Fruit fly (Drosophila melanogaster) ovary, adult (tissue): ENCODE measurements around the gene CG3097.

Experiments used
- CG17801 ChIP-seq: fragments of 200-800 bp; optimal IDR thresholded peaks from 2 replicates; lab custom pipeline; 2019; ENCODE audit warnings: missing biosample characterization, mild to moderate bottlenecking, missing genetic modification characterization, moderate library complexity; ENCODE audit not compliant: partially characterized antibody

Gene CG3097

DNA sequence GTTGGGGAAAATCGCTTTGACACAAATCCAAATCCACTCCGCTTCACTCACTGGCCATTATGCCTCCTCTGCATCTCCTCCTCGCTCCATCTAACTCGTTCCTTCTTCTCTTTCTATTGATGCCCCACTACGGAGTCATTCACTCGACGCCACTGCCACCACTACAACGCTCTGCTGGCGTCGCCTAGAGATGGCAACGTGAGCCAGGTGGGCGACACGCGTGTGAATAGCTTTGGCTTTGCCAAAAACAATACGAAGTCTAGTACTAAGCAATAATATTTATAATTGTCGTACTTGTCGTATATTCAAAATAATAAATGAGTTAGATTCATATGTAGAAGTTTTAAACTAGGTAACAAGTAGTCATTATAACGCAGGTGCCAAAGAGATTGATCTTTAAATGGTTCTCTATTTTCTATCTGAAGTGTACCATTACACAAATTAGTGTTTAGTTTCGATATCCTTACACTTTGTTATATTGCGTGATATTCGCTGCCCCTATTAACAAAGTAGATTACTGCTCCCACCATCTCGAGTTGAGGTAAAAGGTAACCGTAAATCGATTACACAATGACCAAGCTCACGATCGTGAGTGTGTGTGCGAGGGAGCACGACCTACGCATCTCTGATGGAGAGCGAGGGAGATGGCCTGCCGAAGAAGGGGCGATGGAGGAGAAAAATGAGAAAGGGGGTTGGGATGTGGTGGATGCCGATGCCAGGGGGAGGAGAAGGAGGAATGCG is 25.4 kb downstream of the CG3097 start:
- TF ChIP-seq CG17801 (GFP tag; lab: Kevin White, UChicago): no peak

DNA sequence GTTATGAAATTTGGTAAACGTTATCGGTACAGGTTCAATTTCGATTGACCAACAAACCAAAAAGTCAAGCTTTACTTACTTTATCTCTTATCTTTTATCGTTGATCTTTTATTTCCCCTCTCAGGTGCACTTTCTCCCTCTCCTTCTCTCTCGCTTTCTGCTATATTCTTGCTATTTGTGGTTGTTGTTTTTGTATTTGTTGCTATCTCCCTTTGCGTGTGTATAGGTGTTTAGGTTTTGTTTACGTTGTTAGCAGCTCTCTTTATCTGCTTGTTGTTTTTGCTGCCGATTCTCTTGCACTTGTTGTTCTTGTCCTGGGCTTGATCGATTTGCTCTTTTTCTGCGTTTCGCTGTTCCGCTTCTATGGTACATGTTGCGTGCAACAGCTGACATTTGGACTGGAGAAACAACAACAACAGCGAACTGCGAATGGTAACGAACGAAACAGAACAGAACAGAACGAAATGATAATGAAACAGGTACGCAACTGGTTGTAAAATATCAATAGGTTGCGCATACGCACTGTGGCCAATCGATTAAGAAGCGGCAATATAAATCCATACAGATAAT is 26.2 kb downstream of the CG3097 start:
- no peak for TF ChIP-seq CG17801 (GFP tag; lab: Kevin White, UChicago)

DNA sequence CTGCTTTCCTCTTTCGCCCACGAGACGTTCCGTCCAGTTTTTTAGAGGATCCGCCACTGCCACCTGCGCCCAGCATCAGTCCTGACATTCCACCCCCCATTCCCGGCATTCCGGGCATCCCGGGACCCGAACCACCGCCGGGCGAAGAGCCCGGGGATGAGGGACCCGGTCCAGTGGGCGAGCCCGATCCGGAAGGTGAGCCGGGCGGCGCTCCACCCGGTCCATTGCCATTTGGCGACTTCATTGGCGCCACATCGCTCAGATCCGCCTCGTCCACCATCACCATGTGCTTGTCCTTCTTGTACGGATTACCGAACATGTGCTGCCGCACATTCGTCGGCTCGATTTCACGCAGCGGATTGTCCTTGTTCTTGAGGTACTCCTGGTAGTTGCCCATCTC is 29.0 kb downstream of the CG3097 start:
- TF ChIP-seq CG17801 (GFP tag; lab: Kevin White, UChicago): no peak

DNA sequence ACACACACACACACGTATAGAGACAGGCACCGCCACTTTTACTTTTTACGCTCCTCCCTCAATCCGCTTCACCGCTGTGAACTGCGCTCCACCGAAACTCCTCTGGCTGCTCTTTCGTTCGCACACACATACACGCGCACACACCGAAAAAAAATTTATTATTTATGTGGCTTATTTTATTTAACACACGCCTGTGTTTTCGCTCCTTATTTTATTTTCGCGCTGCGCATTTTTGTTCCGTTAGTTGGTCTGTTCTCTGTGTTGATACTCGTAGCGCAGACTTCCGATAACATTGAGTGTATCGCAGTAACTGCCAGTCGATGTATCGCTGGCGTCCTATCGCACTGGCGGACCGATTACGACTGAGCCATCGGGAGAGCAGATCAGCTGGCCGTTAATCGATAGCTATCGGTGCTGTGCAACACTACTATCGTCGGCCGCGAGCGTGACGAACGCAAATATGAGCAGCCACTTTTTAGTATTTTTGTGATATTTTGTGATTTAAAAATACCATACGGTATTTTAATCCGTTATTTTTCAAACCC is 32.8 kb downstream of the CG3097 start, which contains the start of gene Snx27:
Snx27 (minus strand) TSS at position 356 of the 545 bp plus-strand sequence.
- peak; percentile 76 for TF ChIP-seq CG17801 (GFP tag; lab: Kevin White, UChicago)

DNA sequence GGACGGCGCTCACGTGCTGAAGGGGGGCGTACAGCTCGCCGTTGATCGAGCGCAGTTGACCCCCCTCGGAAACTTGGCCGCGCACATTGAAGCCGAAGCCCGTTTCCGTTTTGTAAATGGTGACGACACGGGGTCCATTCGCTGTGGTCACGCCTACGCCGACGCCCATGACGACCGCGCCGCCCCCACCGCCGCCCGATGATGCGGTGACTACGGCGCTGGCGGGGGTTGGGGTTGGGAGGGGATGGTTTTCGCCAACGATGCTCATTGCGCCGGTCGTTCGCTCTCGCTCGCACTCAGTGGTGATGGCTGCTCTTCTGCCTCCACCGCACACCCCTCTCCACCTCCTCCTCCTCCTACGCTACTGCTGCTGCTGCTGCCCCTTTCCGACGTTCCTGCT is 33.4 kb downstream of the CG3097 start:
- TF ChIP-seq CG17801 (GFP tag; lab: Kevin White, UChicago): no peak

DNA sequence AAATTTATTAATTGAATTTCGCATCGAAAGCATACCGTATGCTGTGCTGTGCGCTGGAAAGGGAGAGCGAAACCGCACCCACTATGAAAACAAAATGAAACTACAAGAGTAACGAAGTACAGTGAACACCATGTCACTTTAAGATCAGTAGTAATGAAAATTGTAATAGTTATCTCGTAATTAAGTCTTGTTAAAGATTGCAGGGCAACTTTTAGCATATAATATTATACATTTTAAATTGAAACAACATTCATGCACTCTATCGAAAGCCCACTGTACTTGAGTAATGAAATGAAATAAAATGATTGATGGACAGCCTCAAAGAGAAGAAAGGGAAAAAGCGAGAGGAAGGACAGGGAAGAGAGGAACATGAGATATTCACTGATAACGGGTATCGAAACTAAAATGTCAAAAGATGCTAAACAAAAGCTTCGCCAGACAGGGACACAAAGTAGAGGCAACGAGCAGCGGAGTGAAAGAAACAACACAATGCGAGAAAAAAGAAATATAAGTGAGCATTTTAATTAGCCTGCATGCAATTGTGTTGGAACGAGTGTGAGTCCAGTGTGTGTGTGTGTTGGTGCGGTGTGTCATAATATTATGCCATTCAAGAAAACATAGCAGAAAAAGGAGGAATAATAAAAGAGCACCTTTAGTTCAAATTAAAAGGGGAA is 35.2 kb downstream of the CG3097 start:
- TF ChIP-seq CG17801 (GFP tag; lab: Kevin White, UChicago): peak; percentile 97

DNA sequence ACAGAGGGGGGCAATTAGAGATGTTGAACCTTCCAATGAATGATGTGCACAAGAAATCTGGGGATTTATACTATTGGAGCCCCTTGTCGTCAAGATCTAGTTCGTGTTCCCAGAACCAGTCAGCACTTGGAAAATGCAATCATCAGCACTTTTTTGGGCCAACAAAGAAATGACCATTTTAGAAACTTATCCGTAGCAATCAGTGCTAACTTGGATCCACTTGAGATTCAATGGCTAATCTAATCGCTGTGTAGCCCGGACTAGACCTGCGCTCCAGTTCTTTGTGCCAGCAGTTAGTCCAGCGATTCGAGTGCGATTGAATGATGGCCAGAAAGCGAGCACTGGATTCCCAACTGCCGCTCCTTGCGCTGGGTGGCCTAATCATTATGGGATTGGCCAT is 38.1 kb downstream of the CG3097 start, which contains the start of gene CG15773:
CG15773 (plus strand) TSS at position 301 of the 400 bp plus-strand sequence.
- no peak for TF ChIP-seq CG17801 (GFP tag; lab: Kevin White, UChicago)

DNA sequence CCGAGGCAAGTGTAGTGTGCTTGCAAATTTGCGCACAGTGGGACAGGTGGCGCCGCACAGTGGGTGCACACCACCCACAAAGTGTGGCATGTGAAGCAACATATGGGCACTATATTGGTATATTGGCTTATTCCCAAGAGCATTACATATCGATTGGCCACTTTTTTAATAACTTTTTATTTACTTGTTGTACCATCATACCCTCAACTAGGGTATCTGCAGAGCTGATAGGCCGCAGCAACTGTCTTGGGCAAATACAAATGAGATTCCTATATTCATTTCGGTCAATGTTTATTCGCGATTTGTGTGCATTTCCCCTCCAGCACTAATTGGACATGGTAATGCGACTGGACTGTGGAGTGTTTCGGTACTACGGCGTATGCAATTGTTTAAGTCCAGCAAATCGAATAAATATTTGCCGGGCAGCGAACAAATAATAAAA is 45.8 kb downstream of the CG3097 start:
- TF ChIP-seq CG17801 (GFP tag; lab: Kevin White, UChicago): no peak

DNA sequence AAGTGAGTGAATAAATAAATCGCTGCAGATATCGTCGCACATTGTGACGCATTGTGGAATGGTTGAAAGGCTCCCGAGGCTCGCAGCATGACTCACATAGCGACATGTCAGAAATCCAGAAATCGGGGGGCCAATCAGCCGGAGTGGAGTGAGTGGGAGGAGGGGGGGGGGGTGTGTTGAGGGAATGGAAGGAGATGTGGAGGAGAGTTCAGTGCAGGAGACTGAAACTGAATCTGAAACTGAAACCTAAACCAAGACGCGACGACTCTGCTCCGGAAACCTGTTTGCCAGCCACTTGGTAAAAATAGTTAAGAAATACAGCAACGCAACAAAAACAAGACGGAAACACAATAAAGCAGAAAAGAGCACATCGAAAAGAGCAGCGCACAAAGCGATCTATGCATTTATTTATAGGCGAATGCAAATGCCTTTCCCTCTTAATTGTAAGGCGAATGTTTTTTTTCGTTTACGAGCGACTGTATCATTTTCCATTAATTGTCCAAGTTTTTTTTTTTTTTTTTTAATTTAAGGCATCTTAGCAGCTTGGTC is 46.4 kb downstream of the CG3097 start:
- no peak for TF ChIP-seq CG17801 (GFP tag; lab: Kevin White, UChicago)

DNA sequence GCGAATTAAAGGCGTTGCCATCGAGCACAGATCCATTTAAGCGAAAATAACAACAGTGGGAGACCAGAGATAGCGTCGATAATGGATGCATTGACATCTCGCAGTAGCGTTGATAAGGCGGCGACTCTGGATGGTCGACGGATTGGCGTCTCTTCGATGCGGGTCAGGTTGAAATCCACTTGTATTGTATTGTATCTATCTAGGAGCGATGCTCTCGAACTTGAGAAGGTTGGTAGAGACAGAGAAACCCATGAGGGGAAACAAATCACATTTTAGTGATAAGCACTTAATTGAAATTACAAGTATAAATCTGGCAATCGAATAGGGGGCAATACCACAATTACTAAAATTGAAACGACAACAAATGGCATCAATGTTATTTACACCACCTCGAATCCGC is 47.0 kb downstream of the CG3097 start:
- TF ChIP-seq CG17801 (GFP tag; lab: Kevin White, UChicago): no peak

DNA sequence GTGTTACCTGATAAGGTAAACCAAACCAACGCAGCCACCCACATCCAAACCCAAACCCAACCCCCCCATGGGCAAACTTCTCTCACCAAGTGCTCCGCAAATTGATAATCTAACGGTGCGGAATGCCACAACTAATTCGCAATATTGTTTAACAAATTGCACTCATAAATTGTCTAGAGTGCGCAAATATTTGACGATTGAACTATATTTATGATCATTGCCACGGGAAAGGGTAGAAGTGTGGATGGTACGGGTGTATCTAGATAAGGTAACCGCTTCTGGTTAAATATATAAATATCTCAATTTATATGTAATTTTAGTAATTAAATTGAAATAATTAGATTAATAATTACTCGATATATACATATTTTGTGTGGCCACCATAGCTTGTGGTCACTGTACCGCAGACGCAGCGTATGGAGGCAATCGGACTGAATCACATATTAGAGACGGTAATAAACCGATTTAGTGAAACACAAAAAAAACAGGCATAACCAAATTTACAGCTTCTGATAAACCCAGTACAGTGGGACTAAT is 52.0 kb downstream of the CG3097 start:
- TF ChIP-seq CG17801 (GFP tag; lab: Kevin White, UChicago): peak; percentile 72

DNA sequence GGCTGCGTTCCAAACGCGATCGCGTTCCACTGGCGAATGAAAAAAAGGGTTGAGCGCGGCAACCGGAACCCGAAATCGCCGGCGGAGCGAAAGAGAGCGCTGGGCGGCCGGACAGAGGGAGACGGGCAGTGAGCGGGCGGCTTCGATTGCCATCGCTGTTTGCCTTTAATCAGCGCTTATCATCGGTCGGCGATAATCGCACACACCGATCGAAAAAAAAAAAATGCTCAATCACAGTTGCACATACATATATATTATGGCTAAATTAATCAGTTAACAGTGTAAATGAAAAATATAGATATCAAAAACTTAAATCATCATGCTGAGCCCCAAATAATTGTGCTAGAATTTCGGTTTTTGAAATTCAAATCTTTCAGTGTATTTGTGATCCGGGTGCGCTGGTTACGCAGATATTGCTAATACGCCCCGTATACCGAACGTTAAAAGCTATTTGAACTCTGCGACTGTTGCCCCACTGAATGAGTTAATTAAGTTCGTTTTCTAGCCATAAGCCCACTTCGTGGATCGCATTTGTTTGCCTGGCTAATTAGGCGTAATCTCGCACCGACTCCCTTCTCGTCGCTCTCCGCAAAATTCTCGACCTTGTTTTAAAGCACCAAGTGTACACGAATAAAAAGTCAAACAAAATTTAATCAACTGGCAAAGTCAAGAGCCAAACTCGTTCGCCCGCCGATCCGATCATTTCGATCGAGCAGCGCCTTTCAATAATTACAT is 52.7 kb downstream of the CG3097 start, which contains the start of gene CG33080:
CG33080 (minus strand) TSS at position 38 of the 735 bp plus-strand sequence.
- no peak for TF ChIP-seq CG17801 (GFP tag; lab: Kevin White, UChicago)
